In genomic region chr3L:347641-348405, dm6 we compare ENCODE assay signal across 4 fruit fly cellular contexts.
TF ChIP-seq lines count a peak whose summit lies in the region.

No protein-coding gene starts in this region.

TF ChIP-seq in whole organism, adult, 20 proteins besides CTCF, POLR2A, EP300 and RAD21 (continued from another document):
- TF ChIP-seq CG33017 (tag; optimal IDR thresholded peaks at IDR 0.05; lab: Kevin White, UChicago) = peak; percentile 40

TF ChIP-seq in whole organism, embryonic, 481 proteins besides CTCF, POLR2A, EP300 and RAD21 (continued from another document and continues in another):
- TF ChIP-seq ara (GFP tag; IDR thresholded peaks at IDR 0.05; lab: Robert Waterston, UW) = peak; percentile 88
- TF ChIP-seq shn (GFP tag; optimal IDR thresholded peaks at IDR 0.05; lab: Kevin White, UChicago) = peak; percentile 77
- peak; percentile 15 for TF ChIP-seq Hmr (GFP tag; optimal IDR thresholded peaks at IDR 0.05; lab: Kevin White, UChicago)
- TF ChIP-seq Atf3 (GFP tag; optimal IDR thresholded peaks at IDR 0.05; lab: Kevin White, UChicago) = peak; percentile 70
- TF ChIP-seq CG1529 (GFP tag; optimal IDR thresholded peaks at IDR 0.05; lab: Kevin White, UChicago) = peak; percentile 74
- TF ChIP-seq pb (GFP tag; optimal IDR thresholded peaks at IDR 0.05; lab: Kevin White, UChicago) = peak; percentile 71
- TF ChIP-seq kah (GFP tag; optimal IDR thresholded peaks at IDR 0.05; lab: Kevin White, UChicago) = peak; percentile 61
- TF ChIP-seq Side (GFP tag; optimal IDR thresholded peaks at IDR 0.05; lab: Kevin White, UChicago) = peak; percentile 69
- no peak for TF ChIP-seq hbn (GFP tag; IDR thresholded peaks at IDR 0.05; lab: Robert Waterston, UW; ENCODE audit: partially characterized antibody)
- no peak for TF ChIP-seq Scr (GFP tag; IDR thresholded peaks at IDR 0.05; lab: Robert Waterston, UW; ENCODE audit: partially characterized antibody)
- TF ChIP-seq ham (GFP tag; IDR thresholded peaks at IDR 0.05; lab: Robert Waterston, UW) = no peak
- TF ChIP-seq tin (GFP tag; optimal IDR thresholded peaks at IDR 0.05; lab: Kevin White, UChicago) = peak; percentile 76
- TF ChIP-seq mld (GFP tag; IDR thresholded peaks at IDR 0.05; lab: Robert Waterston, UW; ENCODE audit: partially characterized antibody) = no peak
- TF ChIP-seq CG16863 (GFP tag; optimal IDR thresholded peaks at IDR 0.05; lab: Kevin White, UChicago) = peak; percentile 79
- peak; percentile 76 for TF ChIP-seq Optix (GFP tag; IDR thresholded peaks at IDR 0.05; lab: Robert Waterston, UW)
- no peak; the same call in 1 of the 3 replicates for TF ChIP-seq otp (GFP tag; IDR thresholded peaks at IDR 0.05; lab: Robert Waterston, UW)
- peak; percentile 61 for TF ChIP-seq CG18764 (GFP tag; optimal IDR thresholded peaks at IDR 0.05; lab: Kevin White, UChicago)
- TF ChIP-seq CG2120 (GFP tag; optimal IDR thresholded peaks at IDR 0.05; lab: Kevin White, UChicago) = no peak
- no peak for TF ChIP-seq Hand (GFP tag; optimal IDR thresholded peaks at IDR 0.05; lab: Kevin White, UChicago)
- 0 out of 2 replicates have a peak, but pooled peaks have one; percentile 43 for TF ChIP-seq CG43689 (GFP tag; IDR thresholded peaks at IDR 0.05; lab: Robert Waterston, UW)
- no peak for TF ChIP-seq grn (GFP tag; optimal IDR thresholded peaks at IDR 0.05; lab: Kevin White, UChicago)
- TF ChIP-seq HmgD (GFP tag; optimal IDR thresholded peaks at IDR 0.05; lab: Kevin White, UChicago) = peak; percentile 41
- peak; percentile 77 for TF ChIP-seq CG30403 (GFP tag; optimal IDR thresholded peaks at IDR 0.05; lab: Kevin White, UChicago)
- TF ChIP-seq fd96Cb (tag; optimal IDR thresholded peaks at IDR 0.05; lab: Kevin White, UChicago) = peak; percentile 82
- peak; percentile 40 for TF ChIP-seq CG33213 (GFP tag; optimal IDR thresholded peaks at IDR 0.05; lab: Kevin White, UChicago)
- TF ChIP-seq psq (GFP tag; optimal IDR thresholded peaks at IDR 0.05; lab: Kevin White, UChicago) = peak; percentile 56
- peak; percentile 54 for TF ChIP-seq CG8359 (GFP tag; optimal IDR thresholded peaks at IDR 0.05; lab: Kevin White, UChicago; ENCODE audit: borderline replicate concordance)
- no peak for TF ChIP-seq CG15011 (GFP tag; optimal IDR thresholded peaks at IDR 0.05; lab: Kevin White, UChicago)
- peak; percentile 66 for TF ChIP-seq tgo (GFP tag; IDR thresholded peaks at IDR 0.05; lab: Robert Waterston, UW)
- TF ChIP-seq CG16779 (GFP tag; IDR thresholded peaks at IDR 0.05; lab: Robert Waterston, UW) = 0 out of 2 replicates have a peak, but pooled peaks have one; percentile 14
- TF ChIP-seq CG2116 (GFP tag; optimal IDR thresholded peaks at IDR 0.05; lab: Kevin White, UChicago) = no peak
- peak; percentile 52 for TF ChIP-seq bcd (GFP tag; optimal IDR thresholded peaks at IDR 0.05; lab: Kevin White, UChicago)
- TF ChIP-seq ash1 (GFP tag; optimal IDR thresholded peaks at IDR 0.05; lab: Kevin White, UChicago) = no peak
- no peak for TF ChIP-seq CG7963 (GFP tag; IDR thresholded peaks at IDR 0.05; lab: Robert Waterston, UW; ENCODE audit: partially characterized antibody)
- peak; percentile 85 for TF ChIP-seq gem (tag; optimal IDR thresholded peaks at IDR 0.05; lab: Kevin White, UChicago)
- peak; percentile 69 for TF ChIP-seq Sox100B (GFP tag; optimal IDR thresholded peaks at IDR 0.05; lab: Kevin White, UChicago)
- peak; percentile 86 for TF ChIP-seq vvl (GFP tag; IDR thresholded peaks at IDR 0.05; lab: Robert Waterston, UW)
- peak; percentile 69 for TF ChIP-seq Hr3 (GFP tag; optimal IDR thresholded peaks at IDR 0.05; lab: Kevin White, UChicago)
- TF ChIP-seq Sry-β (GFP tag; optimal IDR thresholded peaks at IDR 0.05; lab: Kevin White, UChicago) = peak; percentile 27
- no peak for TF ChIP-seq CG10565 (GFP tag; optimal IDR thresholded peaks at IDR 0.05; lab: Kevin White, UChicago)
- TF ChIP-seq klu (GFP tag; IDR thresholded peaks at IDR 0.05; lab: Robert Waterston, UW) = no peak
- TF ChIP-seq CG8478 (optimal IDR thresholded peaks at IDR 0.05; lab: Kevin White, UChicago) = no peak

TF ChIP-seq in whole organism, prepupa, 60 proteins besides CTCF, POLR2A, EP300 and RAD21 (continued from another document):
- TF ChIP-seq CG6163 (GFP tag; IDR thresholded peaks at IDR 0.05; lab: Robert Waterston, UW) = peak; percentile 94
- TF ChIP-seq Eip78C (GFP tag; lab: Kevin White, UChicago) = peak; percentile 96
- TF ChIP-seq Sox102F (GFP tag; optimal IDR thresholded peaks at IDR 0.05; lab: Kevin White, UChicago) = peak; percentile 82
- peak; percentile 84 for TF ChIP-seq Hr39 (GFP tag; optimal IDR thresholded peaks at IDR 0.05; lab: Kevin White, UChicago)
- TF ChIP-seq Eip93F (GFP tag; optimal IDR thresholded peaks at IDR 0.05; lab: Kevin White, UChicago) = peak; percentile 26
- peak; percentile 81 for TF ChIP-seq CG16779 (tag; optimal IDR thresholded peaks at IDR 0.05; lab: Kevin White, UChicago)
- TF ChIP-seq vri (GFP tag; optimal IDR thresholded peaks at IDR 0.05; lab: Kevin White, UChicago) = peak; percentile 81
- TF ChIP-seq achi (GFP tag; optimal IDR thresholded peaks at IDR 0.05; lab: Kevin White, UChicago) = peak; percentile 87
- TF ChIP-seq CG15336 (GFP tag; IDR thresholded peaks at IDR 0.05; lab: Robert Waterston, UW) = peak; percentile 91
- TF ChIP-seq Ets96B (tag; optimal IDR thresholded peaks at IDR 0.05; lab: Kevin White, UChicago) = peak; percentile 81
- TF ChIP-seq cyc (GFP tag; optimal IDR thresholded peaks at IDR 0.05; lab: Kevin White, UChicago) = peak; percentile 89
- TF ChIP-seq CG6808 (GFP tag; optimal IDR thresholded peaks at IDR 0.05; lab: Kevin White, UChicago) = peak; percentile 79
- peak; percentile 92 for TF ChIP-seq CG3919 (GFP tag; optimal IDR thresholded peaks at IDR 0.05; lab: Kevin White, UChicago)
- TF ChIP-seq net (GFP tag; optimal IDR thresholded peaks at IDR 0.05; lab: Kevin White, UChicago) = peak; percentile 90
- peak; percentile 88 for TF ChIP-seq Eip75B (GFP tag; optimal IDR thresholded peaks at IDR 0.05; lab: Kevin White, UChicago)
- TF ChIP-seq CG10669 (GFP tag; optimal IDR thresholded peaks at IDR 0.05; lab: Kevin White, UChicago) = peak; percentile 85
- TF ChIP-seq CG9139 (GFP tag; optimal IDR thresholded peaks at IDR 0.05; lab: Kevin White, UChicago) = peak; percentile 52
- TF ChIP-seq spab (GFP tag; optimal IDR thresholded peaks at IDR 0.05; lab: Kevin White, UChicago) = peak; percentile 75
- peak; percentile 61 to 75 for TF ChIP-seq ss (GFP tag; optimal IDR thresholded peaks at IDR 0.05; lab: Kevin White, UChicago)
- TF ChIP-seq salr (GFP tag; optimal IDR thresholded peaks at IDR 0.05; lab: Kevin White, UChicago) = peak; percentile 82 to 91
- peak; percentile 66 for TF ChIP-seq CG8632 (GFP tag; optimal IDR thresholded peaks at IDR 0.05; lab: Kevin White, UChicago)
- TF ChIP-seq CG8319 (GFP tag; optimal IDR thresholded peaks at IDR 0.05; lab: Kevin White, UChicago) = peak; percentile 82
- peak; percentile 89 for TF ChIP-seq CG6276 (GFP tag; optimal IDR thresholded peaks at IDR 0.05; lab: Kevin White, UChicago)
- TF ChIP-seq CG11762 (GFP tag; optimal IDR thresholded peaks at IDR 0.05; lab: Kevin White, UChicago; ENCODE audit: insufficient read depth) = peak; percentile 84
- TF ChIP-seq Smox (GFP tag; optimal IDR thresholded peaks at IDR 0.05; lab: Kevin White, UChicago) = peak; percentile 85
- no peak for TF ChIP-seq CG6854 (GFP tag; optimal IDR thresholded peaks at IDR 0.05; lab: Kevin White, UChicago)
- peak; percentile 89 for TF ChIP-seq Lpt (GFP tag; optimal IDR thresholded peaks at IDR 0.05; lab: Kevin White, UChicago)
- peak; percentile 83 for TF ChIP-seq Met (GFP tag; optimal IDR thresholded peaks at IDR 0.05; lab: Kevin White, UChicago)
- peak; percentile 85 for TF ChIP-seq lz (GFP tag; optimal IDR thresholded peaks at IDR 0.05; lab: Kevin White, UChicago)
- TF ChIP-seq CG3032 (tag; optimal IDR thresholded peaks at IDR 0.05; lab: Kevin White, UChicago) = peak; percentile 58
- peak; percentile 88 for TF ChIP-seq CG31627 (GFP tag; optimal IDR thresholded peaks at IDR 0.05; lab: Kevin White, UChicago)
- TF ChIP-seq fd59A (GFP tag; optimal IDR thresholded peaks at IDR 0.05; lab: Kevin White, UChicago) = peak; percentile 75
- TF ChIP-seq CG8119 (GFP tag; IDR thresholded peaks at IDR 0.05; lab: Robert Waterston, UW) = peak; percentile 90
- TF ChIP-seq fkh (GFP tag; optimal IDR thresholded peaks at IDR 0.05; lab: Kevin White, UChicago) = no peak
- TF ChIP-seq Gug (GFP tag; IDR thresholded peaks at IDR 0.05; lab: Robert Waterston, UW) = peak; percentile 35; the same call in 1 of the 2 replicates
- peak; percentile 90 for TF ChIP-seq eg (GFP tag; IDR thresholded peaks at IDR 0.05; lab: Robert Waterston, UW)
- TF ChIP-seq Hr38 (GFP tag; optimal IDR thresholded peaks at IDR 0.05; lab: Kevin White, UChicago) = peak; percentile 74
- TF ChIP-seq pdm3 (GFP tag; optimal IDR thresholded peaks at IDR 0.05; lab: Kevin White, UChicago) = peak; percentile 91
- TF ChIP-seq Sox15 (GFP tag; optimal IDR thresholded peaks at IDR 0.05; lab: Kevin White, UChicago) = peak; percentile 75
- peak; percentile 85 for TF ChIP-seq esn (GFP tag; optimal IDR thresholded peaks at IDR 0.05; lab: Kevin White, UChicago)
- peak; percentile 91 for TF ChIP-seq CG7368 (GFP tag; optimal IDR thresholded peaks at IDR 0.05; lab: Kevin White, UChicago)

TF ChIP-seq in whole organism, wandering third instar larva, 38 proteins besides CTCF, POLR2A, EP300 and RAD21 (continued from another document):
- peak; percentile 80 for TF ChIP-seq rgr (GFP tag; optimal IDR thresholded peaks at IDR 0.05; lab: Kevin White, UChicago)
- no peak for TF ChIP-seq lola (GFP tag; optimal IDR thresholded peaks at IDR 0.05; lab: Kevin White, UChicago)
- peak; percentile 30 for TF ChIP-seq CG32264 (GFP tag; optimal IDR thresholded peaks at IDR 0.05; lab: Kevin White, UChicago)
- TF ChIP-seq Abd-B (GFP tag; optimal IDR thresholded peaks at IDR 0.05; lab: Kevin White, UChicago) = no peak
- peak; percentile 65 for TF ChIP-seq sv (GFP tag; optimal IDR thresholded peaks at IDR 0.05; lab: Kevin White, UChicago)
- TF ChIP-seq Hnf4 (GFP tag; optimal IDR thresholded peaks at IDR 0.05; lab: Kevin White, UChicago) = peak; percentile 65
- peak; percentile 66 for TF ChIP-seq OdsH (GFP tag; optimal IDR thresholded peaks at IDR 0.05; lab: Kevin White, UChicago)
- peak in 1 of 2 experiments; percentile 6 for TF ChIP-seq dl (GFP tag; optimal IDR thresholded peaks at IDR 0.05; lab: Kevin White, UChicago; ENCODE audit: insufficient read depth in 1 of 2, partially characterized antibody in 2 of 2)
- no peak for TF ChIP-seq jim (GFP tag; optimal IDR thresholded peaks at IDR 0.05; lab: Kevin White, UChicago)
- peak; percentile 84 for TF ChIP-seq h (GFP tag; optimal IDR thresholded peaks at IDR 0.05; lab: Kevin White, UChicago)
- TF ChIP-seq N (GFP tag; optimal IDR thresholded peaks at IDR 0.05; lab: Kevin White, UChicago) = no peak
- TF ChIP-seq woc (GFP tag; optimal IDR thresholded peaks at IDR 0.05; lab: Kevin White, UChicago) = peak; percentile 67
- TF ChIP-seq GATAd (GFP tag; optimal IDR thresholded peaks at IDR 0.05; lab: Kevin White, UChicago) = no peak
- TF ChIP-seq Hr78 (GFP tag; optimal IDR thresholded peaks at IDR 0.05; lab: Kevin White, UChicago) = no peak
- no peak for TF ChIP-seq dsf (GFP tag; optimal IDR thresholded peaks at IDR 0.05; lab: Kevin White, UChicago; ENCODE audit: borderline replicate concordance)
- peak in 1 of 2 experiments; percentile 84 for TF ChIP-seq foxo (GFP tag; optimal IDR thresholded peaks at IDR 0.05; lab: Kevin White, UChicago)
